Worm (Caenorhabditis elegans): ENCODE results near the gene Y51B9A.6.

DNA sequence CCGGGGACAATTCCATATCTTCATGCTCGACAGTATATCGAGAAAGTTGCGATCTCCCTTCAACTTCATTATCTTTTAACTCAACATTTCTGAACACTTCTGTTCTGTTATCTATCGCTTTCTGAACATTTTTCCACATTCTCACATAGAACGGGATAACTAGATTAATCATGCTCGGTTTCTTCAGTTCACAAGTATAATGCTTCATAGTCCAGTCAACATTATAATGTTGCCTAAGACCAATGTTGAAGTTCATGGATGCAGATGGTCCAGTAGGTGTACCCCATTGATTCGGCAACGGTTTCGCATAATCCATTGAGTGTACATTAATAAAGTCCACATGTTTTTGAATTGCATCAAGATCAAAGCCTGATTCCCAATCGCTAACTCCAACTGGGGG lies 35.9 kb upstream of the Y51B9A.6 start:
- TF ChIP-seq lin-40 (tag; optimal IDR thresholded peaks at IDR 0.05) (no peak), ZK185.1 (tag; optimal IDR thresholded peaks at IDR 0.05; ENCODE audit: poor library complexity, severe bottlenecking) (no peak), gei-17 (GFP tag; optimal IDR thresholded peaks at IDR 0.05) (no peak), snpc-3.4 (tag; optimal IDR thresholded peaks at IDR 0.05) (no peak), snpc-4 (GFP tag; optimal IDR thresholded peaks at IDR 0.05) (no peak), snpc-4 (tag; optimal IDR thresholded peaks at IDR 0.05) (no peak), unc-62 (GFP tag; optimal IDR thresholded peaks at IDR 0.05) (no peak), snpc-1.3 (tag; optimal IDR thresholded peaks at IDR 0.05; ENCODE audit: insufficient read depth) (no peak), cebp-2 (GFP tag; IDR thresholded peaks at IDR 0.05) (no peak), F10E7.11 (tag; optimal IDR thresholded peaks at IDR 0.05) (no peak), tbx-9 (tag; optimal IDR thresholded peaks at IDR 0.05; ENCODE audit: borderline replicate concordance) (no peak)
